Worm (Caenorhabditis elegans) whole organism, L1 larva: ENCODE data around the gene T05G5.5.

Source experiments
- dsc-1 ChIP-seq: sonication (generic microtip); optimal IDR thresholded peaks from 2 replicates; lab custom pipeline; 2016; ENCODE audit warnings: mild to moderate bottlenecking, missing genetic modification characterization, missing compliant biosample characterization
- elt-2 ChIP-seq: sonication (generic microtip); optimal IDR thresholded peaks from 2 replicates; lab custom pipeline; 2016; ENCODE audit warnings: missing genetic modification characterization, mild to moderate bottlenecking, inconsistent platforms, missing compliant biosample characterization, missing genetic modification reagents
- nhr-19 ChIP-seq: fragments of 200-800 bp; sonication (Bioruptor generic); conservative IDR thresholded peaks from 2 replicates; pipeline ENCODE4 v1.3.6; 2022; ENCODE audit warnings: missing genetic modification characterization, missing compliant biosample characterization
- pqm-1 ChIP-seq: sonication (generic microtip); optimal IDR thresholded peaks from 3 replicates; lab custom pipeline; 2017; ENCODE audit warnings: missing biosample characterization, missing genetic modification characterization
- sox-4 ChIP-seq: sonication (generic microtip); optimal IDR thresholded peaks from 2 replicates; lab custom pipeline; 2016; ENCODE audit warnings: missing genetic modification characterization, missing compliant biosample characterization

DNA sequence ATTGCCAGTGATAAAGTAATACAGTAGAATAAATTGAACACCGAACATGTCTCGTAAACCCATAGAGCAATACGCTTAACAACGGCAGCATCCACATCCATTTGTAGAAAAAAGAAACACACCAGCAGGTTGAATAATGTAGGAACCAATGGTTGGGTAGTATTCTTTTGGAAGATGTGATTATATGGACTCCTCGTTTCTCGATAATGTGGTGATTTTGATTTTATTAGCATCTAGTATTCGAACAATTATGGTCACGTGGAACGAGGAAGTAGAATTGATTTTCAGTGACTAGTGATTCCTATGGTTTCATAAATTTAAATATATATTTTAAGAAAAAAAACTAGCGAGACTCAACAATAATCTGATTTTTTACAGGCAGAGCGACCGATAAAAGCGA, 45.2 kb upstream of the T05G5.5 start, which contains the start of gene srxa-10:
- TF ChIP-seq nhr-19 (GFP tag; lab: Robert Waterston, UW) (no peak), elt-2 (tag; lab: Kevin White, UChicago) (no peak), pqm-1 (tag; lab: Kevin White, UChicago) (no peak), dsc-1 (tag; lab: Kevin White, UChicago) (no peak), sox-4 (no peak)
